Fruit fly (Drosophila melanogaster) whole organism, prepupa: ENCODE data around the gene CG6126.

Experiments used
- Blimp-1 ChIP-seq: fragments of 200-800 bp; sonication (Bioruptor generic); optimal IDR thresholded peaks from 3 replicates; lab custom pipeline; 2017; ENCODE audit warnings: missing biosample characterization, missing genetic modification characterization, mild to moderate bottlenecking, moderate library complexity, missing genetic modification reagents
- CG11762 ChIP-seq: fragments of 200-800 bp; sonication (Bioruptor generic); optimal IDR thresholded peaks from 3 replicates; lab custom pipeline; 2016; ENCODE audit warnings: missing biosample characterization, missing genetic modification characterization; ENCODE audit not compliant: insufficient read depth
- CG11902 ChIP-seq: fragments of 200-800 bp; sonication (Bioruptor generic); optimal IDR thresholded peaks from 3 replicates; lab custom pipeline; 2016; ENCODE audit warnings: missing biosample characterization, missing genetic modification characterization
- CG15336 ChIP-seq: fragments of 200-800 bp; sonication (Bioruptor generic); IDR thresholded peaks from 2 replicates; pipeline ENCODE4 v1.3.6; 2022; ENCODE audit warnings: missing biosample characterization, missing genetic modification characterization
- CG1621 ChIP-seq: fragments of 200-800 bp; sonication (Bioruptor generic); optimal IDR thresholded peaks from 3 replicates; lab custom pipeline; 2018; ENCODE audit warnings: missing biosample characterization, mild to moderate bottlenecking, missing genetic modification characterization
- CG16779 ChIP-seq: fragments of 200-800 bp; sonication (Bioruptor generic); optimal IDR thresholded peaks from 3 replicates; lab custom pipeline; 2017; ENCODE audit warnings: missing biosample characterization, mild to moderate bottlenecking, missing genetic modification characterization
- CG3032 ChIP-seq: fragments of 200-800 bp; optimal IDR thresholded peaks from 2 replicates; lab custom pipeline; 2019; ENCODE audit warnings: missing biosample characterization, mild to moderate bottlenecking, missing genetic modification characterization, moderate library complexity
- CG31627 ChIP-seq: fragments of 200-800 bp; sonication (Bioruptor generic); optimal IDR thresholded peaks from 3 replicates; lab custom pipeline; 2016; ENCODE audit warnings: missing biosample characterization, missing genetic modification characterization
- CG32006 ChIP-seq: fragments of 200-800 bp; sonication (Bioruptor generic); optimal IDR thresholded peaks from 3 replicates; lab custom pipeline; 2017; ENCODE audit warnings: missing biosample characterization, mild to moderate bottlenecking, missing genetic modification characterization
- CG34406 ChIP-seq: fragments of 200-800 bp; sonication (Bioruptor generic); optimal IDR thresholded peaks from 3 replicates; lab custom pipeline; 2016; ENCODE audit warnings: missing biosample characterization, missing genetic modification characterization
- CG3919 ChIP-seq: fragments of 200-800 bp; sonication (Bioruptor generic); optimal IDR thresholded peaks from 3 replicates; lab custom pipeline; 2016; ENCODE audit warnings: missing biosample characterization, missing genetic modification characterization
- CG4318 ChIP-seq: fragments of 200-800 bp; sonication (Bioruptor generic); optimal IDR thresholded peaks from 3 replicates; lab custom pipeline; 2017; ENCODE audit warnings: missing biosample characterization, mild to moderate bottlenecking, missing genetic modification characterization
- CG6163 ChIP-seq: fragments of 200-800 bp; sonication (Bioruptor generic); IDR thresholded peaks from 3 replicates; pipeline ENCODE4 v1.3.6; 2022; ENCODE audit warnings: missing biosample characterization, missing genetic modification characterization
- CG6792 ChIP-seq: fragments of 200-800 bp; sonication (Bioruptor generic); optimal IDR thresholded peaks from 3 replicates; lab custom pipeline; 2016; ENCODE audit warnings: missing biosample characterization, missing genetic modification characterization
- CG6808 ChIP-seq: fragments of 200-800 bp; sonication (Bioruptor generic); optimal IDR thresholded peaks from 3 replicates; lab custom pipeline; 2017; ENCODE audit warnings: missing biosample characterization, missing genetic modification characterization, mild to moderate bottlenecking, moderate library complexity, missing genetic modification reagents
- CG6854 ChIP-seq: fragments of 200-800 bp; sonication (Bioruptor generic); optimal IDR thresholded peaks from 2 replicates; lab custom pipeline; 2017; ENCODE audit warnings: missing biosample characterization, mild to moderate bottlenecking, missing genetic modification characterization
- CG7368 ChIP-seq: fragments of 200-800 bp; sonication (Bioruptor generic); optimal IDR thresholded peaks from 3 replicates; lab custom pipeline; 2016; ENCODE audit warnings: missing biosample characterization, missing genetic modification characterization
- CG8119 ChIP-seq: fragments of 200-800 bp; sonication (Bioruptor generic); IDR thresholded peaks from 3 replicates; pipeline ENCODE4 v1.3.6; 2022; ENCODE audit warnings: missing biosample characterization, missing genetic modification characterization
- CG8319 ChIP-seq: fragments of 200-800 bp; sonication (Bioruptor generic); optimal IDR thresholded peaks from 3 replicates; lab custom pipeline; 2016; ENCODE audit warnings: missing biosample characterization, missing genetic modification characterization
- Eip75B ChIP-seq: fragments of 200-800 bp; sonication (Bioruptor generic); optimal IDR thresholded peaks from 3 replicates; lab custom pipeline; 2016; ENCODE audit warnings: missing biosample characterization, missing genetic modification characterization
- Eip78C ChIP-seq: fragments of 200-800 bp; sonication (Bioruptor generic); peaks from one replicate; lab custom pipeline; 2016; ENCODE audit warnings: missing biosample characterization, missing genetic modification characterization
- Eip93F ChIP-seq: fragments of 200-800 bp; sonication (Bioruptor generic); optimal IDR thresholded peaks from 2 replicates; lab custom pipeline; 2016; ENCODE audit warnings: missing biosample characterization, mild to moderate bottlenecking, missing genetic modification characterization
- Ets96B ChIP-seq: fragments of 200-800 bp; optimal IDR thresholded peaks from 2 replicates; lab custom pipeline; 2019; ENCODE audit warnings: missing biosample characterization, mild to moderate bottlenecking, missing genetic modification characterization, moderate library complexity
- Gug ChIP-seq: fragments of 200-800 bp; sonication (Bioruptor generic); IDR thresholded peaks from 2 replicates; pipeline ENCODE4 v1.3.6; 2022; ENCODE audit warnings: missing biosample characterization, missing genetic modification characterization
- Hr38 ChIP-seq: sonication (Bioruptor generic); optimal IDR thresholded peaks from 2 replicates; lab custom pipeline; 2016; ENCODE audit warnings: missing biosample characterization, missing genetic modification characterization
- Hr39 ChIP-seq: fragments of 200-800 bp; sonication (Bioruptor generic); optimal IDR thresholded peaks from 2 replicates; lab custom pipeline; 2016; ENCODE audit warnings: missing biosample characterization, missing genetic modification characterization
- Hr4 ChIP-seq: fragments of 200-800 bp; sonication (Bioruptor generic); optimal IDR thresholded peaks from 3 replicates; lab custom pipeline; 2016; ENCODE audit warnings: missing biosample characterization, missing genetic modification characterization
- Lpt ChIP-seq: fragments of 200-800 bp; sonication (Bioruptor generic); optimal IDR thresholded peaks from 3 replicates; lab custom pipeline; 2016; ENCODE audit warnings: missing biosample characterization, missing genetic modification characterization
- Met ChIP-seq: fragments of 200-800 bp; sonication (Bioruptor generic); optimal IDR thresholded peaks from 3 replicates; lab custom pipeline; 2016; ENCODE audit warnings: missing biosample characterization, missing genetic modification characterization
- OdsH ChIP-seq: fragments of 200-800 bp; sonication (Bioruptor generic); optimal IDR thresholded peaks from 3 replicates; lab custom pipeline; 2016; ENCODE audit warnings: missing biosample characterization, missing genetic modification characterization
- Sox102F ChIP-seq: fragments of 200-800 bp; sonication (Bioruptor generic); optimal IDR thresholded peaks from 2 replicates; lab custom pipeline; 2016; ENCODE audit warnings: missing biosample characterization, mild to moderate bottlenecking, missing genetic modification characterization
- Sox14 ChIP-seq: fragments of 200-800 bp; sonication (Bioruptor generic); optimal IDR thresholded peaks from 3 replicates; lab custom pipeline; 2016; ENCODE audit warnings: missing biosample characterization, missing genetic modification characterization
- Sox15 ChIP-seq: fragments of 200-800 bp; sonication (Bioruptor generic); optimal IDR thresholded peaks from 3 replicates; lab custom pipeline; 2016; ENCODE audit warnings: missing biosample characterization, missing genetic modification characterization
- achi ChIP-seq: fragments of 200-800 bp; sonication (Bioruptor generic); optimal IDR thresholded peaks from 3 replicates; lab custom pipeline; 2016; ENCODE audit warnings: missing biosample characterization, missing genetic modification characterization
- cyc ChIP-seq: fragments of 200-800 bp; sonication (Bioruptor generic); optimal IDR thresholded peaks from 3 replicates; lab custom pipeline; 2016; ENCODE audit warnings: missing biosample characterization, missing genetic modification characterization
- dsx ChIP-seq: fragments of 200-800 bp; optimal IDR thresholded peaks from 3 replicates; lab custom pipeline; 2019; ENCODE audit warnings: missing biosample characterization, mild to moderate bottlenecking, missing genetic modification characterization, moderate library complexity; ENCODE audit not compliant: poor library complexity, severe bottlenecking
- eg ChIP-seq: fragments of 200-800 bp; sonication (Bioruptor generic); IDR thresholded peaks from 3 replicates; pipeline ENCODE4 v1.3.6; 2022; ENCODE audit warnings: missing biosample characterization, missing genetic modification characterization
- esn ChIP-seq: fragments of 200-800 bp; sonication (Bioruptor generic); optimal IDR thresholded peaks from 2 replicates; lab custom pipeline; 2016; ENCODE audit warnings: missing biosample characterization, mild to moderate bottlenecking, missing genetic modification characterization, moderate library complexity
- fd59A ChIP-seq: fragments of 200-800 bp; sonication (Bioruptor generic); optimal IDR thresholded peaks from 2 replicates; lab custom pipeline; 2017; ENCODE audit warnings: missing biosample characterization, mild to moderate bottlenecking, missing genetic modification characterization, missing genetic modification reagents
- net ChIP-seq: fragments of 200-800 bp; sonication (Bioruptor generic); optimal IDR thresholded peaks from 3 replicates; lab custom pipeline; 2016; ENCODE audit warnings: missing biosample characterization, missing genetic modification characterization
- salr ChIP-seq, 2 experiments: fragments of 200-800 bp; sonication (Bioruptor generic); optimal IDR thresholded peaks; 3 replicates each; lab custom pipeline; 2016 to 2018; ENCODE audit warnings: missing biosample characterization in 2 of 2, missing genetic modification characterization in 2 of 2, mild to moderate bottlenecking in 1 of 2
- spab ChIP-seq: fragments of 200-800 bp; sonication (Bioruptor generic); optimal IDR thresholded peaks from 2 replicates; lab custom pipeline; 2017; ENCODE audit warnings: missing biosample characterization, mild to moderate bottlenecking, missing genetic modification characterization, missing genetic modification reagents
- ss ChIP-seq, 2 experiments: fragments of 200-800 bp; sonication (Bioruptor generic); optimal IDR thresholded peaks; 2 replicates in 1 of 2; 3 replicates in 1 of 2; lab custom pipeline; 2017 to 2018; ENCODE audit warnings: mild to moderate bottlenecking in 2 of 2, missing biosample characterization in 2 of 2, missing genetic modification characterization in 2 of 2, moderate library complexity in 1 of 2
- svp ChIP-seq: fragments of 200-800 bp; sonication (Bioruptor generic); peaks from one replicate; lab custom pipeline; 2016; ENCODE audit warnings: missing biosample characterization, missing genetic modification characterization
- topi ChIP-seq: fragments of 200-800 bp; sonication (Bioruptor generic); optimal IDR thresholded peaks from 3 replicates; lab custom pipeline; 2016; ENCODE audit warnings: missing biosample characterization, missing genetic modification characterization
- vri ChIP-seq: fragments of 200-800 bp; sonication (Bioruptor generic); optimal IDR thresholded peaks from 3 replicates; lab custom pipeline; 2016; ENCODE audit warnings: missing biosample characterization, mild to moderate bottlenecking, missing genetic modification characterization

CG6126 gene

dm6 chr3R:16224415-16225165 lies 21.7 kb upstream of the CG6126 start (continued):
- TF ChIP-seq dsx (GFP tag; lab: Kevin White, UChicago) (peak; percentile 98), CG15336 (GFP tag; lab: Robert Waterston, UW) (no peak), Blimp-1 (peak; percentile 51), CG4318 (GFP tag; lab: Kevin White, UChicago) (peak; percentile 94), CG32006 (GFP tag; lab: Kevin White, UChicago) (peak; percentile 96), Hr39 (peak; percentile 85), CG3919 (GFP tag; lab: Kevin White, UChicago) (peak; percentile 97), Hr38 (GFP tag; lab: Kevin White, UChicago) (peak; percentile 24), CG6792 (GFP tag; lab: Kevin White, UChicago) (peak; percentile 95), Eip75B (GFP tag; lab: Kevin White, UChicago) (peak; percentile 97), Ets96B (tag; lab: Kevin White, UChicago) (peak; percentile 99), CG6808 (GFP tag; lab: Kevin White, UChicago) (peak; percentile 97), CG6163 (GFP tag; lab: Robert Waterston, UW) (no peak), Eip78C (peak; percentile 99), CG1621 (tag; lab: Kevin White, UChicago) (peak; percentile 96), CG6854 (GFP tag; lab: Kevin White, UChicago) (peak; percentile 61), CG11902 (GFP tag; lab: Kevin White, UChicago) (peak; percentile 83), Gug (no peak), topi (GFP tag; lab: Kevin White, UChicago) (peak; percentile 91), CG3032 (peak; percentile 98), esn (GFP tag; lab: Kevin White, UChicago) (peak; percentile 92), Sox14 (GFP tag; lab: Kevin White, UChicago) (peak; percentile 96), net (GFP tag; lab: Kevin White, UChicago) (peak; percentile 96), fd59A (peak; percentile 97), Lpt (GFP tag; lab: Kevin White, UChicago) (peak; percentile 96), CG31627 (peak; percentile 84), cyc (GFP tag; lab: Kevin White, UChicago) (peak; percentile 89), ss (GFP tag; optimal IDR thresholded peaks at IDR 0.05; lab: Kevin White, UChicago) (peak; percentile 97 to 98), salr (GFP tag; optimal IDR thresholded peaks at IDR 0.05; lab: Kevin White, UChicago) (peak; percentile 93 to 95), Met (peak; percentile 90), eg (GFP tag; lab: Robert Waterston, UW) (no peak), OdsH (GFP tag; lab: Kevin White, UChicago) (peak; percentile 96), CG16779 (tag; lab: Kevin White, UChicago) (peak; percentile 92), svp (GFP tag; lab: Kevin White, UChicago) (peak; percentile 93), Eip93F (GFP tag; lab: Kevin White, UChicago) (no peak), Hr4 (GFP tag; lab: Kevin White, UChicago) (peak; percentile 98), CG34406 (GFP tag; lab: Kevin White, UChicago) (peak; percentile 93), vri (GFP tag; lab: Kevin White, UChicago) (peak; percentile 87)

dm6 chr3R:16223252-16224037 lies 20.6 kb upstream of the CG6126 start:
- TF ChIP-seq CG8119 (GFP tag; lab: Robert Waterston, UW) (no peak), cyc (GFP tag; lab: Kevin White, UChicago) (peak; percentile 19), CG31627 (peak; percentile 4), Blimp-1 (no peak), dsx (GFP tag; lab: Kevin White, UChicago) (peak; percentile 71), ss (GFP tag; optimal IDR thresholded peaks at IDR 0.05; lab: Kevin White, UChicago) (peak; percentile 29 to 52), CG6854 (GFP tag; lab: Kevin White, UChicago) (no peak), CG11762 (GFP tag; lab: Kevin White, UChicago) (peak; percentile 82), OdsH (GFP tag; lab: Kevin White, UChicago) (peak; percentile 70), Eip93F (GFP tag; lab: Kevin White, UChicago) (no peak), Gug (no peak), spab (peak; percentile 79), Sox15 (no peak), eg (GFP tag; lab: Robert Waterston, UW) (peak; percentile 4; the same call in 1 of the 3 replicates), CG8319 (no peak), Sox14 (GFP tag; lab: Kevin White, UChicago) (no peak), CG4318 (GFP tag; lab: Kevin White, UChicago) (peak; percentile 82), Hr4 (GFP tag; lab: Kevin White, UChicago) (peak; percentile 78), CG7368 (GFP tag; lab: Kevin White, UChicago) (peak; percentile 2), achi (GFP tag; lab: Kevin White, UChicago) (peak; percentile 73), Sox102F (no peak)
